Worm (Caenorhabditis elegans): ENCODE results near the gene T02D1.4.

ce11 chrIV:17399455-17399854 lies at the start of gene T02D1.4:
- TF ChIP-seq mdl-1 (tag; optimal IDR thresholded peaks at IDR 0.05) (no peak), nhr-48 (tag; optimal IDR thresholded peaks at IDR 0.05) (no peak), unc-62 (GFP tag; optimal IDR thresholded peaks at IDR 0.05 in 1 of 2) (no peak), unc-62 (tag; optimal IDR thresholded peaks at IDR 0.05) (no peak), hif-1 (tag; optimal IDR thresholded peaks at IDR 0.05) (no peak), lin-39 (tag; optimal IDR thresholded peaks at IDR 0.05) (no peak), F26F4.8 (GFP tag; conservative IDR thresholded peaks at IDR 0.05) (no peak), aly-2 (tag; optimal IDR thresholded peaks at IDR 0.05) (no peak), rbr-2 (tag; optimal IDR thresholded peaks at IDR 0.05) (no peak)
